Fruit fly (Drosophila melanogaster) whole organism, embryonic: ENCODE measurements around the gene CG13117.

Source experiments
- Atf6 ChIP-seq: fragments of 200-800 bp; sonication (Bioruptor generic); IDR thresholded peaks from 2 replicates; pipeline ENCODE4 v1.3.6; 2022; ENCODE audit warnings: missing biosample characterization, missing genetic modification characterization
- CG10209 ChIP-seq: fragments of 200-800 bp; sonication (Bioruptor generic); optimal IDR thresholded peaks from 3 replicates; lab custom pipeline; 2017; ENCODE audit warnings: missing biosample characterization, mild to moderate bottlenecking, missing genetic modification characterization, missing genetic modification reagents
- CG10366 ChIP-seq: fragments of 200-800 bp; sonication (Bioruptor generic); IDR thresholded peaks from 2 replicates; pipeline ENCODE4 v1.3.6; 2022; ENCODE audit warnings: missing biosample characterization, missing genetic modification characterization
- CG11093 ChIP-seq: fragments of 200-800 bp; sonication (Bioruptor generic); IDR thresholded peaks from 3 replicates; pipeline ENCODE4 v1.3.6; 2022; ENCODE audit warnings: missing biosample characterization, missing genetic modification characterization
- CG11696 ChIP-seq: fragments of 200-800 bp; sonication (Bioruptor generic); IDR thresholded peaks from 2 replicates; pipeline ENCODE4 v1.3.6; 2022; ENCODE audit warnings: missing biosample characterization, missing genetic modification characterization
- CG12391 ChIP-seq: fragments of 200-800 bp; sonication (Bioruptor generic); optimal IDR thresholded peaks from 3 replicates; lab custom pipeline; 2018; ENCODE audit warnings: missing biosample characterization, mild to moderate bottlenecking, missing genetic modification characterization, moderate library complexity
- CG17802 ChIP-seq: fragments of 200-800 bp; sonication (Bioruptor generic); optimal IDR thresholded peaks from 2 replicates; lab custom pipeline; 2018; ENCODE audit warnings: missing biosample characterization, mild to moderate bottlenecking, missing genetic modification characterization, moderate library complexity
- CG2129 ChIP-seq: fragments of 200-800 bp; sonication (Bioruptor generic); IDR thresholded peaks from 2 replicates; pipeline ENCODE4 v1.3.6; 2022; ENCODE audit warnings: missing biosample characterization, missing genetic modification characterization; ENCODE audit not compliant: partially characterized antibody
- CG2199 ChIP-seq: fragments of 200-800 bp; sonication (Bioruptor generic); IDR thresholded peaks from 3 replicates; pipeline ENCODE4 v1.3.6; 2022; ENCODE audit warnings: missing biosample characterization, missing genetic modification characterization
- CG2202 ChIP-seq: fragments of 200-800 bp; sonication (Bioruptor generic); optimal IDR thresholded peaks from 2 replicates; lab custom pipeline; 2018; ENCODE audit warnings: missing biosample characterization, mild to moderate bottlenecking, missing genetic modification characterization
- CG2875 ChIP-seq: fragments of 200-800 bp; sonication (Bioruptor generic); optimal IDR thresholded peaks from 2 replicates; lab custom pipeline; 2017; ENCODE audit warnings: missing biosample characterization, mild to moderate bottlenecking, missing genetic modification characterization, missing genetic modification reagents
- CG3065 ChIP-seq: fragments of 200-800 bp; sonication (Bioruptor generic); optimal IDR thresholded peaks from 2 replicates; lab custom pipeline; 2016; ENCODE audit warnings: missing biosample characterization, missing genetic modification characterization
- CG3407 ChIP-seq: fragments of 200-800 bp; sonication (Bioruptor generic); optimal IDR thresholded peaks from 2 replicates; lab custom pipeline; 2018; ENCODE audit warnings: missing biosample characterization, mild to moderate bottlenecking, missing genetic modification characterization
- CG4328 ChIP-seq: fragments of 200-800 bp; sonication (Bioruptor generic); optimal IDR thresholded peaks from 3 replicates; lab custom pipeline; 2017; ENCODE audit warnings: missing biosample characterization, missing genetic modification reagents, missing genetic modification characterization
- CG4404 ChIP-seq: fragments of 200-800 bp; sonication (Bioruptor generic); IDR thresholded peaks from 2 replicates; pipeline ENCODE4 v1.3.6; 2022; ENCODE audit warnings: missing biosample characterization, missing genetic modification characterization
- CG5245 ChIP-seq: fragments of 200-800 bp; sonication (Bioruptor generic); optimal IDR thresholded peaks from 3 replicates; lab custom pipeline; 2016; ENCODE audit warnings: missing biosample characterization, missing genetic modification characterization
- CG7786 ChIP-seq: fragments of 200-800 bp; sonication (Bioruptor generic); optimal IDR thresholded peaks from 2 replicates; lab custom pipeline; 2016; ENCODE audit warnings: missing biosample characterization, missing genetic modification characterization
- CG8281 ChIP-seq: fragments of 200-800 bp; sonication (Bioruptor generic); optimal IDR thresholded peaks from 2 replicates; lab custom pipeline; 2018; ENCODE audit warnings: missing biosample characterization, mild to moderate bottlenecking, missing genetic modification characterization, moderate library complexity
- CG8944 ChIP-seq: fragments of 200-800 bp; sonication (Bioruptor generic); optimal IDR thresholded peaks from 3 replicates; lab custom pipeline; 2016; ENCODE audit warnings: missing biosample characterization, missing genetic modification characterization
- CG9609 ChIP-seq: fragments of 200-800 bp; sonication (Bioruptor generic); optimal IDR thresholded peaks from 3 replicates; lab custom pipeline; 2016; ENCODE audit warnings: missing biosample characterization, missing genetic modification characterization
- CTCF ChIP-seq: fragments of 200-800 bp; sonication (Bioruptor generic); optimal IDR thresholded peaks from 2 replicates; lab custom pipeline; 2017; ENCODE audit warnings: missing biosample characterization, mild to moderate bottlenecking, missing genetic modification characterization, moderate library complexity
- Camta ChIP-seq: fragments of 200-800 bp; sonication (Bioruptor generic); optimal IDR thresholded peaks from 2 replicates; lab custom pipeline; 2016; ENCODE audit warnings: missing biosample characterization, missing genetic modification characterization
- Hr78 ChIP-seq, 2 experiments: fragments of 200-800 bp in 1 of 2; fragments of >200 bp in 1 of 2; sonication (Bioruptor generic) in 1 of 2; optimal IDR thresholded peaks; 2 replicates each; lab custom pipeline; 2017 to 2019; ENCODE audit warnings: missing biosample characterization in 2 of 2, missing genetic modification characterization in 2 of 2, mild to moderate bottlenecking in 1 of 2, moderate library complexity in 1 of 2
- Nf-YC ChIP-seq: fragments of 200-800 bp; optimal IDR thresholded peaks from 3 replicates; lab custom pipeline; 2019; ENCODE audit warnings: missing biosample characterization, mild to moderate bottlenecking, missing genetic modification characterization, moderate library complexity
- Pdp1 ChIP-seq, 2 experiments: fragments of 200-800 bp; sonication (Bioruptor generic); optimal IDR thresholded peaks; 3 replicates each; lab custom pipeline; 2016; ENCODE audit warnings: missing biosample characterization in 2 of 2, missing genetic modification characterization in 2 of 2, mild to moderate bottlenecking in 1 of 2, moderate library complexity in 1 of 2
- Scr ChIP-seq: fragments of 200-800 bp; sonication (Bioruptor generic); IDR thresholded peaks from 2 replicates; pipeline ENCODE4 v1.3.6; 2022; ENCODE audit warnings: missing biosample characterization, missing genetic modification characterization; ENCODE audit not compliant: partially characterized antibody
- Sin3A ChIP-seq: fragments of >200 bp; optimal IDR thresholded peaks from 2 replicates; lab custom pipeline; 2018
- Sox102F ChIP-seq: fragments of 200-800 bp; sonication (Bioruptor generic); optimal IDR thresholded peaks from 2 replicates; lab custom pipeline; 2018; ENCODE audit warnings: missing biosample characterization, mild to moderate bottlenecking, missing genetic modification characterization, moderate library complexity
- Usf ChIP-seq: fragments of 200-800 bp; sonication (Bioruptor generic); optimal IDR thresholded peaks from 2 replicates; lab custom pipeline; 2017; ENCODE audit warnings: missing genotype, missing biosample characterization, missing genetic modification characterization
- Xrp1 ChIP-seq: fragments of 200-800 bp; sonication (Bioruptor generic); IDR thresholded peaks from 2 replicates; pipeline ENCODE4 v1.3.6; 2022; ENCODE audit warnings: missing biosample characterization, missing genetic modification characterization
- ap ChIP-seq: fragments of 200-800 bp; sonication (Bioruptor generic); IDR thresholded peaks from 2 replicates; pipeline ENCODE4 v1.3.6; 2022; ENCODE audit warnings: missing biosample characterization, missing genetic modification characterization
- ftz-f1 ChIP-seq: fragments of 200-800 bp; sonication (Bioruptor generic); optimal IDR thresholded peaks from 2 replicates; lab custom pipeline; 2016; ENCODE audit warnings: missing biosample characterization, missing genetic modification characterization
- gcm ChIP-seq: fragments of 200-800 bp; sonication (Bioruptor generic); optimal IDR thresholded peaks from 2 replicates; lab custom pipeline; 2019; ENCODE audit warnings: missing biosample characterization, mild to moderate bottlenecking, missing genetic modification characterization, moderate library complexity
- ham ChIP-seq: fragments of 200-800 bp; sonication (Bioruptor generic); IDR thresholded peaks from 2 replicates; pipeline ENCODE4 v1.3.6; 2022; ENCODE audit warnings: missing biosample characterization, missing genetic modification characterization
- jing ChIP-seq: fragments of 200-800 bp; sonication (Bioruptor generic); optimal IDR thresholded peaks from 2 replicates; lab custom pipeline; 2018; ENCODE audit warnings: missing biosample characterization, mild to moderate bottlenecking, missing genetic modification characterization
- jumu ChIP-seq: fragments of 200-800 bp; sonication (Bioruptor generic); optimal IDR thresholded peaks from 3 replicates; lab custom pipeline; 2016; ENCODE audit warnings: missing biosample characterization, missing genetic modification characterization
- kah ChIP-seq: fragments of 200-800 bp; sonication (Bioruptor generic); optimal IDR thresholded peaks from 2 replicates; lab custom pipeline; 2018; ENCODE audit warnings: missing biosample characterization, mild to moderate bottlenecking, missing genetic modification characterization
- knrl ChIP-seq: fragments of 200-800 bp; sonication (Bioruptor generic); IDR thresholded peaks from 3 replicates; pipeline ENCODE4 v1.3.6; 2022; ENCODE audit warnings: missing biosample characterization, missing genetic modification characterization; ENCODE audit not compliant: partially characterized antibody
- mam ChIP-seq: fragments of 200-800 bp; sonication (Bioruptor generic); optimal IDR thresholded peaks from 3 replicates; lab custom pipeline; 2016; ENCODE audit warnings: missing biosample characterization, missing genetic modification characterization
- pan ChIP-seq, 4 experiments: fragments of >200 bp in 3 of 4; fragments of 200-800 bp in 1 of 4; sonication (Bioruptor generic) in 1 of 4; optimal IDR thresholded peaks in 3 of 4; IDR thresholded peaks in 1 of 4; 2 replicates each; pipeline versions ENCODE4 v1.3.6 to Lab custom; 2017 to 2022; ENCODE audit warnings: missing biosample characterization in 2 of 4, missing genetic modification characterization in 2 of 4, mixed read lengths in 1 of 4
- ro ChIP-seq: fragments of 200-800 bp; sonication (Bioruptor generic); IDR thresholded peaks from 2 replicates; pipeline ENCODE4 v1.3.6; 2022; ENCODE audit warnings: missing biosample characterization, missing genetic modification characterization
- run ChIP-seq: fragments of 200-800 bp; sonication (Bioruptor generic); optimal IDR thresholded peaks from 3 replicates; lab custom pipeline; 2018; ENCODE audit warnings: missing biosample characterization, mild to moderate bottlenecking, missing genetic modification characterization
- seq ChIP-seq: fragments of 200-800 bp; sonication (Bioruptor generic); IDR thresholded peaks from 2 replicates; pipeline ENCODE4 v1.3.6; 2022; ENCODE audit warnings: missing biosample characterization, missing genetic modification characterization
- shn ChIP-seq: fragments of 200-800 bp; sonication (Bioruptor generic); optimal IDR thresholded peaks from 3 replicates; lab custom pipeline; 2016; ENCODE audit warnings: missing biosample characterization, missing genetic modification characterization
- ssp ChIP-seq: fragments of 200-800 bp; sonication (Bioruptor generic); IDR thresholded peaks from 2 replicates; pipeline ENCODE4 v1.3.6; 2022; ENCODE audit warnings: missing biosample characterization, missing genetic modification characterization
- tna ChIP-seq: fragments of 200-800 bp; sonication (Bioruptor generic); IDR thresholded peaks from 2 replicates; pipeline ENCODE4 v1.3.6; 2022; ENCODE audit warnings: missing biosample characterization, missing genetic modification characterization; ENCODE audit not compliant: partially characterized antibody
- unc-4 ChIP-seq: fragments of 200-800 bp; sonication (Bioruptor generic); IDR thresholded peaks from 2 replicates; pipeline ENCODE4 v1.3.6; 2022; ENCODE audit warnings: missing biosample characterization, missing genetic modification characterization; ENCODE audit not compliant: partially characterized antibody
- wor ChIP-seq: fragments of 200-800 bp; sonication (Bioruptor generic); IDR thresholded peaks from 2 replicates; pipeline ENCODE4 v1.3.6; 2022; ENCODE audit warnings: missing biosample characterization, missing genetic modification characterization

The CG13117 gene

dm6 chr2L:9757990-9758814, 21.8 kb downstream of the CG13117 start, which contains the start of gene zf30C (continued):
- TF ChIP-seq jing (GFP tag; lab: Kevin White, UChicago) (peak; percentile 50), CG2129 (GFP tag; lab: Robert Waterston, UW) (no peak), Usf (peak; percentile 61), Sox102F (peak; percentile 75), CG7786 (peak; percentile 95), ro (GFP tag; lab: Robert Waterston, UW) (0 out of 2 replicates have a peak, but pooled peaks have one; percentile 30), Sin3A (lab: Kevin White, UChicago) (peak; percentile 78), tna (GFP tag; lab: Robert Waterston, UW) (no peak), kah (GFP tag; lab: Kevin White, UChicago) (peak; percentile 38), Pdp1 (GFP tag; optimal IDR thresholded peaks at IDR 0.05; lab: Kevin White, UChicago) (peak; percentile 82 to 92), ham (GFP tag; lab: Robert Waterston, UW) (0 out of 2 replicates have a peak, but pooled peaks have one; percentile 23), ssp (GFP tag; lab: Robert Waterston, UW) (peak; percentile 70), CG8944 (GFP tag; lab: Kevin White, UChicago) (peak; percentile 94), CG4404 (peak; percentile 80), CG9609 (GFP tag; lab: Kevin White, UChicago) (peak; percentile 94), unc-4 (GFP tag; lab: Robert Waterston, UW) (peak; percentile 41), CG11093 (GFP tag; lab: Robert Waterston, UW) (peak; percentile 78; the same call in 2 of the 3 replicates), seq (GFP tag; lab: Robert Waterston, UW) (peak; percentile 86), CTCF (GFP tag; lab: Kevin White, UChicago) (peak; percentile 7), CG2202 (tag; lab: Kevin White, UChicago) (peak; percentile 41), Scr (GFP tag; lab: Robert Waterston, UW) (peak; percentile 51), Hr78 (GFP tag; optimal IDR thresholded peaks at IDR 0.05; lab: Kevin White, UChicago) (peak in 1 of 2 experiments; percentile 16), gcm (GFP tag; lab: Kevin White, UChicago) (peak; percentile 26), knrl (GFP tag; lab: Robert Waterston, UW) (peak; percentile 69), CG5245 (GFP tag; lab: Kevin White, UChicago) (peak; percentile 88), CG4328 (GFP tag; lab: Kevin White, UChicago) (peak; percentile 75), Camta (GFP tag; lab: Kevin White, UChicago) (peak; percentile 84), CG11696 (GFP tag; lab: Robert Waterston, UW) (peak; percentile 61; the same call in 1 of the 2 replicates), Xrp1 (peak; percentile 76), CG17802 (tag; lab: Kevin White, UChicago) (peak; percentile 70), pan (optimal IDR thresholded peaks at IDR 0.05; lab: Kevin White, UChicago) (no peak), pan (GFP tag; optimal IDR thresholded peaks at IDR 0.05 in 1 of 2, IDR thresholded peaks at IDR 0.05 in 1 of 2) (peak in 1 of 2 experiments; percentile 87), CG10366 (GFP tag; lab: Robert Waterston, UW) (peak; percentile 82), CG3065 (GFP tag; lab: Kevin White, UChicago) (peak; percentile 55), ap (GFP tag; lab: Robert Waterston, UW) (peak; percentile 68), CG10209 (peak; percentile 66), ftz-f1 (GFP tag; lab: Kevin White, UChicago) (peak; percentile 69), jumu (GFP tag; lab: Kevin White, UChicago) (peak; percentile 91), mam (GFP tag; lab: Kevin White, UChicago) (peak; percentile 97), Nf-YC (tag; lab: Kevin White, UChicago) (peak; percentile 69), CG2199 (GFP tag; lab: Robert Waterston, UW) (peak; percentile 79; the same call in 2 of the 3 replicates), wor (GFP tag; lab: Robert Waterston, UW) (peak; percentile 54; the same call in 1 of the 2 replicates), run (tag; lab: Kevin White, UChicago) (peak; percentile 31), CG12391 (tag; lab: Kevin White, UChicago) (peak; percentile 79), CG2875 (GFP tag; lab: Kevin White, UChicago) (peak; percentile 39), CG3407 (peak; percentile 31), Atf6 (GFP tag; lab: Robert Waterston, UW) (peak; percentile 82), shn (GFP tag; lab: Kevin White, UChicago) (peak; percentile 93), CG8281 (tag; lab: Kevin White, UChicago) (peak; percentile 46)
